Worm (Caenorhabditis elegans) whole organism, L4 larva: ENCODE data around the gene nstp-9.

ENCODE experiments used
- ctbp-1 ChIP-seq: fragments of 200-800 bp; sonication (Bioruptor generic); IDR thresholded peaks from 2 replicates; pipeline ENCODE4 v1.3.6; 2022; ENCODE audit warnings: missing genetic modification reagents, missing genetic modification characterization, missing compliant biosample characterization
- nhr-10 ChIP-seq: fragments of 150-350 bp; optimal IDR thresholded peaks from 2 replicates; lab custom pipeline; 2014; ENCODE audit warnings: missing biosample characterization, missing genetic modification characterization
- nhr-11 ChIP-seq: fragments of 150-350 bp; optimal IDR thresholded peaks from 2 replicates; lab custom pipeline; 2014; ENCODE audit warnings: missing biosample characterization, missing genetic modification characterization
- pqm-1 ChIP-seq: sonication (generic microtip); optimal IDR thresholded peaks from 2 replicates; lab custom pipeline; 2017; ENCODE audit warnings: missing biosample characterization, missing genetic modification characterization

DNA sequence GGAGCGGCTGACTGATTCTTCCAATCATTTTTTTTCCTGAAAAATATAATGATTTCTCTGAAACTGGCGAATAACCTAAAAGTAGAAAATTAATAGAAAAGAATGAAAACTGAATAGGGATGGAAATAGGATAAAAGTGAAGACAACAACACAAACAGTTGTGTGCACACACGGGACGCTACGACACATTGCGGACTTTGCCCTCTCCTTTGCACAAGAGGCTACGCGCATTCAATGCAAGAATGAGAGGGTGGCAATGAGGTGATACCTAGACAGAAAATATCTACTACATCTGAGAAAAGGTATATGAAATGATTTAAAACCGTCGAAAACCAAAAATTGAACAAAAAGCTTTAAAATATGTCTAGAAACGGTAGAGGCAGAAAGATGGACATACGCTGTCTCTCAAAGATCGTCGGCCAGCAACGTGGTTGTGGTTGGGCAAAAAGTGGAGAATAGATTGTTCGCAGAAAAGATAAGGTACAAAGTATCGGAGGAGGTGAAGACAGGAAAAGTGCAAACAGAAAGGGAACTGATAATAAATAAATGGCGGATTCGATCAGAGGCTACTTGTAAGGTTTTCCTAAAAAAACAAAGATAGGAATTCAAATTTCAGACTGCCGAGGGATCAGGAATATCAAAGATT lies 19.3 kb downstream of the nstp-9 start, which contains the start of gene suca-1:
- no peak for TF ChIP-seq pqm-1 (tag; lab: Kevin White, UChicago)
- TF ChIP-seq nhr-10 (tag; lab: Kevin White, UChicago): no peak
- no peak for TF ChIP-seq nhr-11
- TF ChIP-seq ctbp-1: no peak
